Fruit fly (Drosophila melanogaster) whole organism, embryonic: ENCODE data around the gene CG31327.
A peak's percentile ranks its signal among the peaks of the same experiment; 100 is the strongest.

Source experiments
- Antp ChIP-seq: fragments of 200-800 bp; sonication (Bioruptor generic); optimal IDR thresholded peaks from 3 replicates; lab custom pipeline; 2016; ENCODE audit warnings: missing biosample characterization, missing genetic modification characterization
- CG10321 ChIP-seq: fragments of 200-800 bp; sonication (Bioruptor generic); IDR thresholded peaks from 2 replicates; pipeline ENCODE4 v1.3.6; 2022; ENCODE audit warnings: missing biosample characterization, missing genetic modification characterization
- CG10366 ChIP-seq: fragments of 200-800 bp; sonication (Bioruptor generic); IDR thresholded peaks from 2 replicates; pipeline ENCODE4 v1.3.6; 2022; ENCODE audit warnings: missing biosample characterization, missing genetic modification characterization
- CG10462 ChIP-seq: fragments of 200-800 bp; sonication (Bioruptor generic); optimal IDR thresholded peaks from 2 replicates; lab custom pipeline; 2016; ENCODE audit warnings: missing biosample characterization, missing genetic modification characterization
- CG11247 ChIP-seq: fragments of 200-800 bp; sonication (Bioruptor generic); IDR thresholded peaks from 2 replicates; pipeline ENCODE4 v1.3.6; 2022; ENCODE audit warnings: missing biosample characterization, missing genetic modification characterization
- CG11398 ChIP-seq: fragments of 200-800 bp; sonication (Bioruptor generic); optimal IDR thresholded peaks from 2 replicates; lab custom pipeline; 2016; ENCODE audit warnings: missing biosample characterization, missing genetic modification characterization
- CG11695 ChIP-seq: fragments of 200-800 bp; sonication (Bioruptor generic); IDR thresholded peaks from 3 replicates; pipeline ENCODE4 v1.3.6; 2022; ENCODE audit warnings: missing biosample characterization, missing genetic modification characterization
- CG12659 ChIP-seq: fragments of 200-800 bp; sonication (Bioruptor generic); optimal IDR thresholded peaks from 3 replicates; lab custom pipeline; 2017; ENCODE audit warnings: mild to moderate bottlenecking, missing biosample characterization, missing genetic modification reagents, missing genetic modification characterization
- CG13296 ChIP-seq: fragments of 200-800 bp; sonication (Bioruptor generic); optimal IDR thresholded peaks from 3 replicates; lab custom pipeline; 2018; ENCODE audit warnings: missing biosample characterization, mild to moderate bottlenecking, missing genetic modification characterization
- CG14014 ChIP-seq: fragments of 200-800 bp; sonication (Bioruptor generic); IDR thresholded peaks from 2 replicates; pipeline ENCODE4 v1.3.6; 2022; ENCODE audit warnings: missing biosample characterization, missing genetic modification characterization
- CG14965 ChIP-seq: fragments of 200-800 bp; sonication (Bioruptor generic); optimal IDR thresholded peaks from 2 replicates; lab custom pipeline; 2016; ENCODE audit warnings: missing biosample characterization, missing genetic modification characterization, borderline replicate concordance
- CG16863 ChIP-seq: fragments of 200-800 bp; sonication (Bioruptor generic); optimal IDR thresholded peaks from 3 replicates; lab custom pipeline; 2016; ENCODE audit warnings: missing biosample characterization, missing genetic modification characterization
- CG17829 ChIP-seq: fragments of 200-800 bp; optimal IDR thresholded peaks from 2 replicates; lab custom pipeline; 2019; ENCODE audit warnings: missing biosample characterization, mild to moderate bottlenecking, missing genetic modification characterization, moderate library complexity
- CG18011 ChIP-seq: fragments of 200-800 bp; sonication (Bioruptor generic); optimal IDR thresholded peaks from 2 replicates; lab custom pipeline; 2017; ENCODE audit warnings: missing biosample characterization, missing genetic modification characterization, mild to moderate bottlenecking, moderate library complexity, missing genotype
- CG30403 ChIP-seq: fragments of 200-800 bp; sonication (Bioruptor generic); optimal IDR thresholded peaks from 3 replicates; lab custom pipeline; 2016; ENCODE audit warnings: missing biosample characterization, missing genetic modification characterization
- CG3838 ChIP-seq: fragments of 200-800 bp; sonication (Bioruptor generic); optimal IDR thresholded peaks from 3 replicates; lab custom pipeline; 2016; ENCODE audit warnings: missing biosample characterization, missing genetic modification characterization
- CG3847 ChIP-seq: fragments of 200-800 bp; sonication (Bioruptor generic); IDR thresholded peaks from 2 replicates; pipeline ENCODE4 v1.3.6; 2022; ENCODE audit warnings: missing biosample characterization, missing genetic modification characterization
- CG42726 ChIP-seq: fragments of 200-800 bp; sonication (Bioruptor generic); IDR thresholded peaks from 2 replicates; pipeline ENCODE4 v1.3.6; 2022; ENCODE audit warnings: missing biosample characterization, missing genetic modification characterization; ENCODE audit not compliant: partially characterized antibody
- CG4424 ChIP-seq: fragments of 200-800 bp; sonication (Bioruptor generic); optimal IDR thresholded peaks from 3 replicates; lab custom pipeline; 2016; ENCODE audit warnings: missing biosample characterization, missing genetic modification characterization
- CG4730 ChIP-seq: fragments of 200-800 bp; sonication (Bioruptor generic); IDR thresholded peaks from 2 replicates; pipeline ENCODE4 v1.3.6; 2022; ENCODE audit warnings: missing biosample characterization, missing genetic modification characterization
- CG6272 ChIP-seq: fragments of 200-800 bp; sonication (Bioruptor generic); IDR thresholded peaks from 2 replicates; pipeline ENCODE4 v1.3.6; 2022; ENCODE audit warnings: missing biosample characterization, missing genetic modification characterization
- CG6791 ChIP-seq: fragments of 200-800 bp; sonication (Bioruptor generic); IDR thresholded peaks from 3 replicates; pipeline ENCODE4 v1.3.6; 2022; ENCODE audit warnings: missing biosample characterization, missing genetic modification characterization; ENCODE audit not compliant: partially characterized antibody
- CG7745 ChIP-seq: fragments of 200-800 bp; sonication (Bioruptor generic); optimal IDR thresholded peaks from 2 replicates; lab custom pipeline; 2018; ENCODE audit warnings: missing biosample characterization, mild to moderate bottlenecking, missing genetic modification characterization, moderate library complexity
- D19B ChIP-seq: fragments of 200-800 bp; sonication (Bioruptor generic); optimal IDR thresholded peaks from 2 replicates; lab custom pipeline; 2017; ENCODE audit warnings: missing biosample characterization, mild to moderate bottlenecking, missing genetic modification characterization
- E2f2 ChIP-seq: fragments of 200-800 bp; sonication (Bioruptor generic); IDR thresholded peaks from 2 replicates; pipeline ENCODE4 v1.3.6; 2022; ENCODE audit warnings: missing biosample characterization, missing genetic modification characterization
- Fer1 ChIP-seq: fragments of 200-800 bp; sonication (Bioruptor generic); optimal IDR thresholded peaks from 2 replicates; lab custom pipeline; 2017; ENCODE audit warnings: missing biosample characterization, mild to moderate bottlenecking, missing genetic modification characterization
- GATAe ChIP-seq: fragments of 200-800 bp; sonication (Bioruptor generic); conservative IDR thresholded peaks from 2 replicates; pipeline ENCODE4 v1.3.6; 2022; ENCODE audit warnings: missing biosample characterization, missing genetic modification characterization
- HLH4C ChIP-seq: fragments of 200-800 bp; sonication (Bioruptor generic); IDR thresholded peaks from 3 replicates; pipeline ENCODE4 v1.3.6; 2022; ENCODE audit warnings: missing biosample characterization, missing genetic modification characterization; ENCODE audit not compliant: partially characterized antibody
- Hmx ChIP-seq: fragments of 200-800 bp; sonication (Bioruptor generic); optimal IDR thresholded peaks from 2 replicates; lab custom pipeline; 2016; ENCODE audit warnings: missing biosample characterization, missing genetic modification characterization
- Hr39 ChIP-seq: fragments of >200 bp; optimal IDR thresholded peaks from 2 replicates; lab custom pipeline; 2017
- MBD-R2 ChIP-seq: fragments of 200-800 bp; sonication (Bioruptor generic); IDR thresholded peaks from 2 replicates; pipeline ENCODE4 v1.3.6; 2022; ENCODE audit warnings: missing biosample characterization, missing genetic modification characterization
- Oaz ChIP-seq: fragments of 200-800 bp; sonication (Bioruptor generic); IDR thresholded peaks from 2 replicates; pipeline ENCODE4 v1.3.6; 2022; ENCODE audit warnings: missing biosample characterization, missing genetic modification characterization
- PHDP ChIP-seq: fragments of 200-800 bp; sonication (Bioruptor generic); optimal IDR thresholded peaks from 3 replicates; lab custom pipeline; 2018; ENCODE audit warnings: missing biosample characterization, mild to moderate bottlenecking, missing genetic modification characterization, moderate library complexity
- Sry-δ ChIP-seq: fragments of 200-800 bp; sonication (Bioruptor generic); optimal IDR thresholded peaks from 2 replicates; lab custom pipeline; 2016; ENCODE audit warnings: missing biosample characterization, missing genetic modification characterization
- ap ChIP-seq: fragments of 200-800 bp; sonication (Bioruptor generic); IDR thresholded peaks from 2 replicates; pipeline ENCODE4 v1.3.6; 2022; ENCODE audit warnings: missing biosample characterization, missing genetic modification characterization
- cato ChIP-seq: fragments of 200-800 bp; sonication (Bioruptor generic); optimal IDR thresholded peaks from 2 replicates; lab custom pipeline; 2016; ENCODE audit warnings: missing biosample characterization, missing genetic modification characterization, borderline replicate concordance
- crol ChIP-seq: fragments of 200-800 bp; sonication (Bioruptor generic); IDR thresholded peaks from 2 replicates; pipeline ENCODE4 v1.3.6; 2022; ENCODE audit warnings: missing biosample characterization, missing genetic modification characterization
- da ChIP-seq: fragments of 200-800 bp; sonication (Bioruptor generic); optimal IDR thresholded peaks from 2 replicates; lab custom pipeline; 2016; ENCODE audit warnings: missing biosample characterization, missing genetic modification characterization
- dati ChIP-seq: fragments of 200-800 bp; sonication (Bioruptor generic); IDR thresholded peaks from 2 replicates; pipeline ENCODE4 v1.3.6; 2022; ENCODE audit warnings: missing biosample characterization, missing genetic modification characterization
- dpn ChIP-seq, 2 experiments: fragments of 200-800 bp; sonication (Bioruptor generic); optimal IDR thresholded peaks; 3 replicates each; lab custom pipeline; 2016; ENCODE audit warnings: missing biosample characterization in 2 of 2, missing genetic modification characterization in 2 of 2
- eyg ChIP-seq: fragments of 200-800 bp; sonication (Bioruptor generic); optimal IDR thresholded peaks from 3 replicates; lab custom pipeline; 2016; ENCODE audit warnings: missing biosample characterization, missing genetic modification characterization
- fd96Cb ChIP-seq: fragments of 200-800 bp; sonication (Bioruptor generic); optimal IDR thresholded peaks from 2 replicates; lab custom pipeline; 2018; ENCODE audit warnings: missing biosample characterization, mild to moderate bottlenecking, missing genetic modification characterization, moderate library complexity
- fru ChIP-seq: fragments of >200 bp; optimal IDR thresholded peaks from 2 replicates; lab custom pipeline; 2017
- hb ChIP-seq: fragments of 200-800 bp; sonication (Bioruptor generic); IDR thresholded peaks from 3 replicates; pipeline ENCODE4 v1.3.6; 2022; ENCODE audit warnings: missing biosample characterization, missing genetic modification characterization; ENCODE audit not compliant: partially characterized antibody
- nmo ChIP-seq: fragments of 200-800 bp; sonication (Bioruptor generic); optimal IDR thresholded peaks from 2 replicates; lab custom pipeline; 2018; ENCODE audit warnings: missing biosample characterization, mild to moderate bottlenecking, missing genetic modification characterization, moderate library complexity
- pan ChIP-seq, 4 experiments: fragments of >200 bp in 3 of 4; fragments of 200-800 bp in 1 of 4; sonication (Bioruptor generic) in 1 of 4; optimal IDR thresholded peaks in 3 of 4; IDR thresholded peaks in 1 of 4; 2 replicates each; pipeline versions ENCODE4 v1.3.6 to Lab custom; 2017 to 2022; ENCODE audit warnings: missing biosample characterization in 2 of 4, missing genetic modification characterization in 2 of 4, mixed read lengths in 1 of 4
- ro ChIP-seq: fragments of 200-800 bp; sonication (Bioruptor generic); IDR thresholded peaks from 2 replicates; pipeline ENCODE4 v1.3.6; 2022; ENCODE audit warnings: missing biosample characterization, missing genetic modification characterization
- shn ChIP-seq: fragments of 200-800 bp; sonication (Bioruptor generic); optimal IDR thresholded peaks from 3 replicates; lab custom pipeline; 2016; ENCODE audit warnings: missing biosample characterization, missing genetic modification characterization
- tio ChIP-seq: fragments of 200-800 bp; sonication (Bioruptor generic); optimal IDR thresholded peaks from 2 replicates; lab custom pipeline; 2017; ENCODE audit warnings: missing biosample characterization, missing genetic modification characterization, inconsistent platforms
- tup ChIP-seq: fragments of 200-800 bp; sonication (Bioruptor generic); optimal IDR thresholded peaks from 2 replicates; lab custom pipeline; 2016; ENCODE audit warnings: missing biosample characterization, mild to moderate bottlenecking, missing genetic modification characterization, moderate library complexity
- vvl ChIP-seq: fragments of 200-800 bp; sonication (Bioruptor generic); IDR thresholded peaks from 2 replicates; pipeline ENCODE4 v1.3.6; 2022; ENCODE audit warnings: missing biosample characterization, missing genetic modification characterization
- yki ChIP-seq: fragments of >200 bp; optimal IDR thresholded peaks from 3 replicates; lab custom pipeline; 2018

The CG31327 gene

dm6 chr3R:14122347-14122812 lies 37.7 kb downstream of the CG31327 start, which contains the start of the genes Abi and twf (continued):
- TF ChIP-seq ro (GFP tag; lab: Robert Waterston, UW) (no peak), tup (GFP tag; lab: Kevin White, UChicago) (peak; percentile 46), shn (GFP tag; lab: Kevin White, UChicago) (peak; percentile 39), Sry-δ (GFP tag; lab: Kevin White, UChicago) (peak; percentile 35), CG14965 (no peak), D19B (GFP tag; lab: Kevin White, UChicago) (no peak), CG30403 (GFP tag; lab: Kevin White, UChicago) (peak; percentile 90), crol (GFP tag; lab: Robert Waterston, UW) (no peak), CG10462 (GFP tag; lab: Kevin White, UChicago) (peak; percentile 39), E2f2 (GFP tag; lab: Robert Waterston, UW) (peak; percentile 54), hb (GFP tag; lab: Robert Waterston, UW) (no peak), CG10321 (no peak), CG11695 (GFP tag; lab: Robert Waterston, UW) (peak; percentile 72; the same call in 2 of the 3 replicates), Fer1 (GFP tag; lab: Kevin White, UChicago) (peak; percentile 58), CG16863 (GFP tag; lab: Kevin White, UChicago) (peak; percentile 59), CG6272 (GFP tag; lab: Robert Waterston, UW) (peak; percentile 47; the same call in 1 of the 2 replicates), Antp (no peak), PHDP (tag; lab: Kevin White, UChicago) (peak; percentile 74), CG12659 (GFP tag; lab: Kevin White, UChicago) (peak; percentile 80), nmo (GFP tag; lab: Kevin White, UChicago) (peak; percentile 75), CG14014 (GFP tag; lab: Robert Waterston, UW) (peak; percentile 54; the same call in 1 of the 2 replicates), HLH4C (GFP tag; lab: Robert Waterston, UW) (no peak), MBD-R2 (GFP tag; lab: Robert Waterston, UW) (peak; percentile 79), CG18011 (GFP tag; lab: Kevin White, UChicago) (peak; percentile 59), fru (lab: Kevin White, UChicago) (no peak), Hr39 (lab: Kevin White, UChicago) (no peak), CG3847 (GFP tag; lab: Robert Waterston, UW) (peak; percentile 79), pan (optimal IDR thresholded peaks at IDR 0.05; lab: Kevin White, UChicago) (no peak), pan (GFP tag; optimal IDR thresholded peaks at IDR 0.05 in 1 of 2, IDR thresholded peaks at IDR 0.05 in 1 of 2) (peak in 1 of 2 experiments; percentile 77), CG11398 (GFP tag; lab: Kevin White, UChicago) (no peak), fd96Cb (peak; percentile 30), CG3838 (GFP tag; lab: Kevin White, UChicago) (peak; percentile 11), vvl (GFP tag; lab: Robert Waterston, UW) (peak; percentile 81), eyg (GFP tag; lab: Kevin White, UChicago) (no peak), Hmx (GFP tag; lab: Kevin White, UChicago) (peak; percentile 38), CG4730 (GFP tag; lab: Robert Waterston, UW) (no peak), tio (GFP tag; lab: Kevin White, UChicago) (peak; percentile 59), dpn (GFP tag; optimal IDR thresholded peaks at IDR 0.05; lab: Kevin White, UChicago) (peak; percentile 75 to 80), dati (GFP tag; lab: Robert Waterston, UW) (no peak), CG42726 (GFP tag; lab: Robert Waterston, UW) (no peak), CG6791 (GFP tag; lab: Robert Waterston, UW) (no peak), da (GFP tag; lab: Kevin White, UChicago) (peak; percentile 40), ap (GFP tag; lab: Robert Waterston, UW) (0 out of 2 replicates have a peak, but pooled peaks have one; percentile 25), yki (lab: Kevin White, UChicago) (no peak), cato (peak; percentile 46), CG4424 (GFP tag; lab: Kevin White, UChicago) (peak; percentile 80), CG10366 (GFP tag; lab: Robert Waterston, UW) (peak; percentile 52), CG13296 (peak; percentile 23), CG7745 (no peak), CG17829 (peak; percentile 48), CG11247 (GFP tag; lab: Robert Waterston, UW) (peak; percentile 61), Oaz (GFP tag; lab: Robert Waterston, UW) (no peak), GATAe (GFP tag; lab: Robert Waterston, UW) (no peak)
